Fruit fly (Drosophila melanogaster): Measurements from ENCODE around the gene Sfmbt.

Gene Sfmbt

dm6 chr2L:13165802-13166347 is 10.7 kb downstream of the Sfmbt start, which contains the start of gene DnaJ-H:
Gene DnaJ-H, minus strand, starts transcription at chr2L:13166072.
- TF ChIP-seq Elba2 (GFP tag; optimal IDR thresholded peaks at IDR 0.05) (no peak), Dll (GFP tag; IDR thresholded peaks at IDR 0.05; ENCODE audit: partially characterized antibody) (0 out of 4 replicates have a peak, but pooled peaks have one; percentile 42), Adf1 (GFP tag; IDR thresholded peaks at IDR 0.05) (peak; percentile 22; the same call in 1 of the 2 replicates), CG34376 (GFP tag; optimal IDR thresholded peaks at IDR 0.05) (peak; percentile 10), Max (GFP tag; optimal IDR thresholded peaks at IDR 0.05) (peak; percentile 1), CG17385 (GFP tag; optimal IDR thresholded peaks at IDR 0.05) (peak; percentile 99), da (GFP tag; optimal IDR thresholded peaks at IDR 0.05) (no peak), chinmo (GFP tag; IDR thresholded peaks at IDR 0.05; ENCODE audit: partially characterized antibody) (peak; percentile 51; the same call in 1 of the 4 replicates), fd3F (GFP tag; optimal IDR thresholded peaks at IDR 0.05) (no peak), YL-1 (GFP tag; optimal IDR thresholded peaks at IDR 0.05) (peak; percentile 16), E2f1 (GFP tag; IDR thresholded peaks at IDR 0.05) (peak; percentile 21; the same call in 1 of the 2 replicates), CG10565 (GFP tag; optimal IDR thresholded peaks at IDR 0.05) (no peak), Hr39 (optimal IDR thresholded peaks at IDR 0.05) (peak; percentile 83), tap (tag; optimal IDR thresholded peaks at IDR 0.05) (no peak), CG11456 (GFP tag; IDR thresholded peaks at IDR 0.05) (no peak), sens (GFP tag) (no peak), CG8924 (tag; optimal IDR thresholded peaks at IDR 0.05) (no peak), Trl (optimal IDR thresholded peaks at IDR 0.05) (peak; percentile 74 to 93), Trl (GFP tag; optimal IDR thresholded peaks at IDR 0.05) (no peak), maf-S (GFP tag; optimal IDR thresholded peaks at IDR 0.05) (no peak), bbx (GFP tag; IDR thresholded peaks at IDR 0.05; ENCODE audit: partially characterized antibody) (peak; percentile 1; the same call in 1 of the 2 replicates), amos (GFP tag; IDR thresholded peaks at IDR 0.05; ENCODE audit: partially characterized antibody) (0 out of 2 replicates have a peak, but pooled peaks have one; percentile 9), MTF-1 (GFP tag; optimal IDR thresholded peaks at IDR 0.05; ENCODE audit: borderline replicate concordance) (no peak), nom (GFP tag; optimal IDR thresholded peaks at IDR 0.05) (peak; percentile 28), unc-4 (GFP tag; IDR thresholded peaks at IDR 0.05; ENCODE audit: partially characterized antibody) (0 out of 2 replicates have a peak, but pooled peaks have one; percentile 32), ewg (GFP tag; optimal IDR thresholded peaks at IDR 0.05) (peak; percentile 81), HmgD (GFP tag; optimal IDR thresholded peaks at IDR 0.05) (no peak), CG15479 (GFP tag; optimal IDR thresholded peaks at IDR 0.05) (peak; percentile 39), CG4360 (GFP tag; IDR thresholded peaks at IDR 0.05) (0 out of 2 replicates have a peak, but pooled peaks have one; percentile 46), wor (GFP tag; IDR thresholded peaks at IDR 0.05) (no peak), CG31224 (GFP tag; IDR thresholded peaks at IDR 0.05) (no peak), CG34422 (GFP tag; IDR thresholded peaks at IDR 0.05) (peak; percentile 63; the same call in 1 of the 3 replicates), sna (GFP tag; IDR thresholded peaks at IDR 0.05; ENCODE audit: partially characterized antibody) (peak; percentile 55; the same call in 1 of the 2 replicates), scrt (GFP tag; optimal IDR thresholded peaks at IDR 0.05) (peak; percentile 46), cg (GFP tag; optimal IDR thresholded peaks at IDR 0.05) (peak; percentile 65), CG18619 (GFP tag; optimal IDR thresholded peaks at IDR 0.05) (no peak), Atf-2 (GFP tag; optimal IDR thresholded peaks at IDR 0.05) (no peak), CG10654 (GFP tag; optimal IDR thresholded peaks at IDR 0.05) (no peak), hkb (optimal IDR thresholded peaks at IDR 0.05) (no peak), hkb (GFP tag; IDR thresholded peaks at IDR 0.05) (peak; percentile 17; the same call in 1 of the 2 replicates), HLH4C (GFP tag; IDR thresholded peaks at IDR 0.05; ENCODE audit: partially characterized antibody) (no peak), Scr (GFP tag; IDR thresholded peaks at IDR 0.05; ENCODE audit: partially characterized antibody) (0 out of 2 replicates have a peak, but pooled peaks have one; percentile 29), CG11398 (GFP tag; optimal IDR thresholded peaks at IDR 0.05) (no peak), MESR4 (GFP tag; optimal IDR thresholded peaks at IDR 0.05) (peak; percentile 37), nau (GFP tag; optimal IDR thresholded peaks at IDR 0.05) (no peak), Dp (GFP tag; optimal IDR thresholded peaks at IDR 0.05) (peak; percentile 47), psq (GFP tag; optimal IDR thresholded peaks at IDR 0.05) (peak; percentile 100), Sin3A (optimal IDR thresholded peaks at IDR 0.05) (peak; percentile 37), CG12104 (GFP tag; optimal IDR thresholded peaks at IDR 0.05) (no peak), CG13287 (GFP tag; IDR thresholded peaks at IDR 0.05; ENCODE audit: partially characterized antibody) (peak; percentile 66; the same call in 1 of the 2 replicates)
